Fruit fly (Drosophila melanogaster): ENCODE results near the gene CG14664.

DNA sequence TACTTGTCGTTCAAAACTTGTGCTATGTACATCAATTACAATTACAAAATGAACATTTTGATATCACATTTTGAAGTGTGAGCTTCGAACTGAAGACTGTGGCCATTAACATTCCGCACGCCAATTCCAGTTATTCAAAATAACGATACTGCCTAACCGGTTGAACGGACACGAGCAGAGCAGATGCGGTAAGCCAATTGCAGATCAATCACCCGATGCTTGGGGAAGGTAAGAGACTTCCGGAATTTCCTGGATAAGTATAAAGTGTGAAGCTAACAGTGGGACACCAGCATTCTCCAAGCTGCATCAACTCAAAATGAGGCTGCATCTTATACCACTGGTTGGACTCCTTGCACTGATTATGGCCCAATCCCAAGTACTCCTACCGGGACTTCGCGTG, at the start of gene CG14664:
- no peak for TF ChIP-seq lola (GFP tag; optimal IDR thresholded peaks at IDR 0.05)
- no peak for TF ChIP-seq Abd-B (GFP tag; optimal IDR thresholded peaks at IDR 0.05)
- no peak for TF ChIP-seq usp (GFP tag; optimal IDR thresholded peaks at IDR 0.05)
- no peak for TF ChIP-seq psq (GFP tag; optimal IDR thresholded peaks at IDR 0.05)
- no peak for TF ChIP-seq br (GFP tag; optimal IDR thresholded peaks at IDR 0.05)
- no peak for TF ChIP-seq h (GFP tag; optimal IDR thresholded peaks at IDR 0.05)
- TF ChIP-seq jim (GFP tag; optimal IDR thresholded peaks at IDR 0.05) = no peak

All from whole organism, wandering third instar larva.